Worm (Caenorhabditis elegans) whole organism, late embryonic: Measurements from ENCODE around the gene R09F10.8.

Source experiments
- lin-11 ChIP-seq: fragments of 200-800 bp; sonication (Bioruptor generic); optimal IDR thresholded peaks from 2 replicates; lab custom pipeline; 2018; ENCODE audit warnings: mild to moderate bottlenecking, missing genetic modification characterization, missing compliant biosample characterization
- nfya-1 ChIP-seq: sonication (generic microtip); optimal IDR thresholded peaks from 2 replicates; lab custom pipeline; 2017; ENCODE audit warnings: missing genetic modification characterization, mild to moderate bottlenecking, missing compliant biosample characterization, antibody characterized with exemption, moderate library complexity
- pha-4 ChIP-seq: fragments of 150-350 bp; optimal IDR thresholded peaks from 2 replicates; lab custom pipeline; 2018; ENCODE audit warnings: missing biosample characterization, missing genetic modification reagents, missing genetic modification characterization
- sdc-2 ChIP-seq: sonication (generic microtip); optimal IDR thresholded peaks from 2 replicates; lab custom pipeline; 2016; ENCODE audit warnings: missing genotype, missing genetic modification characterization, missing compliant biosample characterization

DNA sequence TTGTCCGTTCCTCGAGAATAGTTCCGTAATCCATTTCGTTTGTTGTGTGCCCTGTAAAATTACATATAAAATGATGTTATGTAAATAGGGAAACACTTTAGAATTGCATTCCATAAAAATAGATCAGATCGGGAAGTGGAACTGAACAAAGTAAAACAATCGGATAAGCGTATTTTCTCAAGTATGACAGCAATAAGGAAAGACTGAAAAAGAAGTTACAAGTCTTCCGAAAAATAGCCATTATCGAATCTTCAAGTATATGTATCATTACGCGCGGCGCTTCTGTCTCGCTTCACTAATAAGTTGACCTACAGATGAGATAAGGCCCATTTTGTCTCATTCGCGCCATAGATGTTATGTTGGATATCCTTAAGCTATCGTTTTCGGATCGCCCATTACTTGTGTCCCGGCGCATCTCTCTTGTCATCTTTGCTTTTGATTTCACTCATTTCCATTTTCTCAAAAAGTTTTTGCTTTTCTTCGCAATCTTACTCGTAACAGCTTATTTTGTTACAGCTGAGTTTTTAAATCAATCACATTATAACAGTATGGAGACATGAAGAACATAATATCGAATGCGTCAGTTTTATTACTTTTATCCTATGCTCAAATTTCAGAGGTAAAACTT, 41.0 kb downstream of the R09F10.8 start, which contains the start of the genes fis-2 and F13B9.2:
- TF ChIP-seq sdc-2 (tag; lab: Kevin White, UChicago): no peak
- TF ChIP-seq nfya-1 (tag; lab: Kevin White, UChicago): no peak
- TF ChIP-seq lin-11: no peak
- no peak for TF ChIP-seq pha-4 (tag; lab: Kevin White, UChicago)
